Fruit fly (Drosophila melanogaster): ENCODE data around the gene CG9330.

The CG9330 gene

dm6 chr3L:19634788-19635448 is 48.9 kb downstream of the CG9330 start (continued):
- TF ChIP-seq CG31224 (GFP tag; IDR thresholded peaks at IDR 0.05) (peak; percentile 62), Pdp1 (GFP tag; optimal IDR thresholded peaks at IDR 0.05) (no peak), crol (GFP tag; IDR thresholded peaks at IDR 0.05) (peak; percentile 63), Dek (tag; optimal IDR thresholded peaks at IDR 0.05) (peak; percentile 84), Dref (GFP tag; IDR thresholded peaks at IDR 0.05) (no peak), CG8089 (GFP tag; optimal IDR thresholded peaks at IDR 0.05) (no peak), Atf3 (GFP tag; optimal IDR thresholded peaks at IDR 0.05) (no peak), ac (GFP tag; optimal IDR thresholded peaks at IDR 0.05) (no peak), ara (GFP tag; IDR thresholded peaks at IDR 0.05) (no peak), fu2 (GFP tag; optimal IDR thresholded peaks at IDR 0.05) (no peak), sima (GFP tag; optimal IDR thresholded peaks at IDR 0.05) (no peak), shn (GFP tag; optimal IDR thresholded peaks at IDR 0.05) (no peak), CG8924 (tag; optimal IDR thresholded peaks at IDR 0.05) (peak; percentile 60), usp (GFP tag; optimal IDR thresholded peaks at IDR 0.05) (no peak), CG17359 (tag; optimal IDR thresholded peaks at IDR 0.05) (peak; percentile 80), ems (GFP tag; optimal IDR thresholded peaks at IDR 0.05) (no peak), Optix (GFP tag; IDR thresholded peaks at IDR 0.05) (no peak), cato (GFP tag; optimal IDR thresholded peaks at IDR 0.05; ENCODE audit: borderline replicate concordance) (no peak), CG18262 (tag; optimal IDR thresholded peaks at IDR 0.05) (peak; percentile 87), hth (optimal IDR thresholded peaks at IDR 0.05) (no peak), CG8944 (GFP tag; optimal IDR thresholded peaks at IDR 0.05) (no peak), CG2129 (GFP tag; IDR thresholded peaks at IDR 0.05; ENCODE audit: partially characterized antibody) (no peak), CG4282 (GFP tag; optimal IDR thresholded peaks at IDR 0.05) (no peak), tap (tag; optimal IDR thresholded peaks at IDR 0.05) (peak; percentile 48), bigmax (GFP tag; optimal IDR thresholded peaks at IDR 0.05) (no peak), inv (GFP tag; IDR thresholded peaks at IDR 0.05; ENCODE audit: partially characterized antibody) (no peak), cas (GFP tag; IDR thresholded peaks at IDR 0.05) (peak; percentile 59; the same call in 1 of the 2 replicates), gce (GFP tag; IDR thresholded peaks at IDR 0.05) (peak; percentile 33; the same call in 1 of the 3 replicates), dmrt99B (tag; optimal IDR thresholded peaks at IDR 0.05) (peak; percentile 87), bbx (GFP tag; IDR thresholded peaks at IDR 0.05; ENCODE audit: partially characterized antibody) (no peak), CoRest (tag; optimal IDR thresholded peaks at IDR 0.05) (peak; percentile 87), Hsf (GFP tag; optimal IDR thresholded peaks at IDR 0.05) (no peak), CG7372 (GFP tag; IDR thresholded peaks at IDR 0.05) (peak; percentile 72), CG12104 (GFP tag; optimal IDR thresholded peaks at IDR 0.05) (peak; percentile 61), klu (GFP tag; IDR thresholded peaks at IDR 0.05) (no peak; the same call in 1 of the 2 replicates), Med (GFP tag) (peak; percentile 81), YL-1 (GFP tag; optimal IDR thresholded peaks at IDR 0.05) (peak; percentile 22), prd (optimal IDR thresholded peaks at IDR 0.05) (no peak), prd (GFP tag; IDR thresholded peaks at IDR 0.05) (peak; percentile 79), ranshi (GFP tag; IDR thresholded peaks at IDR 0.05) (peak; percentile 87; the same call in 1 of the 2 replicates), Drgx (GFP tag; IDR thresholded peaks at IDR 0.05) (peak; percentile 79; the same call in 1 of the 2 replicates), CG15514 (GFP tag; optimal IDR thresholded peaks at IDR 0.05) (peak; percentile 27), ftz-f1 (GFP tag; optimal IDR thresholded peaks at IDR 0.05) (no peak), fd3F (GFP tag; optimal IDR thresholded peaks at IDR 0.05) (peak; percentile 62), wdn (GFP tag; IDR thresholded peaks at IDR 0.05) (peak; percentile 29; the same call in 1 of the 2 replicates), sc (optimal IDR thresholded peaks at IDR 0.05) (no peak), sc (GFP tag; optimal IDR thresholded peaks at IDR 0.05) (no peak), CG9932 (GFP tag; IDR thresholded peaks at IDR 0.05) (peak; percentile 79), gro (GFP tag; optimal IDR thresholded peaks at IDR 0.05) (no peak), ind (GFP tag; optimal IDR thresholded peaks at IDR 0.05) (peak; percentile 70), CG31388 (GFP tag; optimal IDR thresholded peaks at IDR 0.05) (no peak)
